Worm (Caenorhabditis elegans): ENCODE results near the gene str-198.

DNA sequence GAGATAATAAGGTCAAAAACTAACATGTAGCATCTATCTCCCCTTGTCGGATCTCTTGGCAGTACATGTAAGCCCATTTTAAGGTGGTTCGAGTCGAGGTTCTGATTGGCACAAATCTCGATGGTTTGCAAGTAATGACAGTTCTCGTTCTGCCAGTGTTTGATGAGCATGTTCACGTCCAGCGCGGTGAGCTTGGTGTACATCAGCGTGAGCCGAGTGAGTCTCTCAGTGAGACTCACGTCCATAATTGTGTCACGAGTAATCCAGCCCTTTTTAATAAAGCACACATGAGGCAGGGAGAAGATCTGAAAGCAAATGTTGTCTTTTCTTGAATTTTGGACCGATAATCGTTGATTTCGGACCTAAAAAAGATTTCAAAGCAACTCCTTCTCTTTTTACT, 14.8 kb upstream of the str-198 start, which contains the start of gene T10C6.16:
- TF ChIP-seq F57A8.1 (GFP tag; optimal IDR thresholded peaks at IDR 0.05), result no peak
- no peak for TF ChIP-seq C06A6.2 (GFP tag; conservative IDR thresholded peaks at IDR 0.05)
- no peak for TF ChIP-seq attf-6 (GFP tag; IDR thresholded peaks at IDR 0.05)
- TF ChIP-seq egrh-3 (GFP tag; IDR thresholded peaks at IDR 0.05), result no peak
- no peak for TF ChIP-seq madf-6 (GFP tag; IDR thresholded peaks at IDR 0.05)
- TF ChIP-seq repo-1 (tag; optimal IDR thresholded peaks at IDR 0.05), result no peak
- no peak for TF ChIP-seq pbrm-1 (GFP tag; IDR thresholded peaks at IDR 0.05)

Data from whole organism, young adult.